Fruit fly (Drosophila melanogaster) whole organism, adult: ENCODE results near the gene Pten.

Source experiments
- CG11617 ChIP-seq: fragments of 200-800 bp; sonication (Bioruptor generic); optimal IDR thresholded peaks from 2 replicates; lab custom pipeline; 2017; ENCODE audit warnings: mild to moderate bottlenecking, missing biosample characterization, missing genetic modification reagents, missing genetic modification characterization
- CG12768 ChIP-seq: fragments of 200-800 bp; sonication (Bioruptor generic); optimal IDR thresholded peaks from 2 replicates; lab custom pipeline; 2017; ENCODE audit warnings: missing biosample characterization, missing genetic modification characterization, mild to moderate bottlenecking, moderate library complexity, missing genetic modification reagents
- CG33017 ChIP-seq: fragments of 200-800 bp; sonication (Bioruptor generic); optimal IDR thresholded peaks from 2 replicates; lab custom pipeline; 2018; ENCODE audit warnings: missing biosample characterization, mild to moderate bottlenecking, missing genetic modification characterization, moderate library complexity
- CG5204 ChIP-seq: fragments of 200-800 bp; sonication (Bioruptor generic); optimal IDR thresholded peaks from 2 replicates; lab custom pipeline; 2016; ENCODE audit warnings: missing biosample characterization, missing genetic modification characterization
- CG7045 ChIP-seq: fragments of 200-800 bp; sonication (Bioruptor generic); optimal IDR thresholded peaks from 2 replicates; lab custom pipeline; 2017; ENCODE audit warnings: missing biosample characterization, mild to moderate bottlenecking, missing genetic modification characterization
- CG7101 ChIP-seq: fragments of 200-800 bp; sonication (Bioruptor generic); optimal IDR thresholded peaks from 2 replicates; lab custom pipeline; 2018; ENCODE audit warnings: missing biosample characterization, mild to moderate bottlenecking, missing genetic modification characterization, moderate library complexity
- Clk ChIP-seq: fragments of 200-800 bp; sonication (Bioruptor generic); optimal IDR thresholded peaks from 2 replicates; lab custom pipeline; 2017; ENCODE audit warnings: missing biosample characterization, missing genetic modification characterization
- Crg-1 ChIP-seq: fragments of 200-800 bp; sonication (Bioruptor generic); optimal IDR thresholded peaks from 2 replicates; lab custom pipeline; 2016; ENCODE audit warnings: missing biosample characterization, missing genetic modification characterization
- Hr96 ChIP-seq: fragments of 200-800 bp; sonication (Bioruptor generic); optimal IDR thresholded peaks from 2 replicates; lab custom pipeline; 2016; ENCODE audit warnings: missing biosample characterization, missing genetic modification characterization
- bab1 ChIP-seq: fragments of 200-800 bp; sonication (Bioruptor generic); optimal IDR thresholded peaks from 3 replicates; lab custom pipeline; 2019; ENCODE audit warnings: missing biosample characterization, mild to moderate bottlenecking, missing genetic modification characterization, moderate library complexity
- cic ChIP-seq: fragments of 200-800 bp; sonication (Bioruptor generic); optimal IDR thresholded peaks from 2 replicates; lab custom pipeline; 2017; ENCODE audit warnings: missing biosample characterization, mild to moderate bottlenecking, missing genetic modification characterization, moderate library complexity
- kay ChIP-seq: fragments of 200-800 bp; sonication (Bioruptor generic); peaks from one replicate; lab custom pipeline; 2016; ENCODE audit warnings: missing biosample characterization, missing genetic modification characterization, borderline replicate concordance
- pad ChIP-seq: fragments of 200-800 bp; sonication (Bioruptor generic); optimal IDR thresholded peaks from 3 replicates; lab custom pipeline; 2017; ENCODE audit warnings: missing biosample characterization, missing genetic modification characterization, mild to moderate bottlenecking, moderate library complexity, missing genetic modification reagents
- tj ChIP-seq: fragments of 200-800 bp; sonication (Bioruptor generic); optimal IDR thresholded peaks from 3 replicates; lab custom pipeline; 2017; ENCODE audit warnings: missing biosample characterization, mild to moderate bottlenecking, missing genetic modification characterization, moderate library complexity

DNA sequence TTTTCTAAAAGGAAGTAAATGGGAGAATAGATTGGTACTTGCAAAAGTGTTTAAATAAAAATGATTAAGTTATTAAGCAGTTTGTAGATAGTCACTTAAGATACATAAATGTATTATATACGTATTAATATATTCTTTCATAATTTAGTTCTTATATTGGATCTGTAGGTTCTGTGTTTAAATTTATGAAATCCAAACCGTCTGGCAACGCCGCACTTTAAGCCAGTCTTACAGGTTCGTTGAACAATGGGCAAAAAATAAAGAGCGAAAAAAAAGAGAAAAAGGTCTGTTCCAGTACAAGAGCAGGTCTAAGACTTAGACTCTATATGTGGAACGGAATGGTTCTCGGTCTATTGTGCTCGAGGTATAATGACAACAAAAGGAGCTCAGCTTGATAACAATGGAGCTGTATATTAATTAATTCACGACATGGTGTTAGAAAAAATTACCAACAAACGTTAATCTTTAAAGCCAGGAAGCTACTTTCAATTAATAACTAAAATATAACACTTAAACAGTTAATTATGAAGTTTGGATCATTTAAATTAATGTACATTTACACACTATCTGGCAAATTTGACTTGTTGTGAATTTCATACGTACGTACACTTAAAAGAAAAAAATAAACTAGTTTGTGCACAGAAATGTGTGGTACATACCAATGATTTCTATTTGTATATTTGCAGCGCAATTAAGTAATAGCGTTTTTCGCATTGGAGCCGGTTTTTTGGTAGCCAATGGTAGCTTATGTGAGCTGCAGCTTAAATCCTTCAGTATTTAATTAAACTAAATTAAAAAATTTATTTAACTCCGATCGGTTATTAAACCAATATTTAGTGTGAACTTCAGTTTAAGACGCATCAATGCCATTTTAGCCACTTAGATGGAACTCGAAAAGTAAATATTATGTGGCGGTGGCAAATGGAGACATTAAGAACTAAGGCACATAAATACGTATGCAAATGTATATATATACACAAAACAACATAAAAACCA lies 51.8 kb downstream of the Pten start, which contains the start of gene CG5731:
- TF ChIP-seq CG7101 (tag; lab: Kevin White, UChicago) = no peak
- no peak for TF ChIP-seq Hr96 (GFP tag; lab: Kevin White, UChicago)
- peak; percentile 76 for TF ChIP-seq kay (GFP tag; lab: Kevin White, UChicago)
- no peak for TF ChIP-seq CG33017 (tag; lab: Kevin White, UChicago)
- TF ChIP-seq CG7045 (GFP tag; lab: Kevin White, UChicago) = no peak
- no peak for TF ChIP-seq CG12768 (GFP tag; lab: Kevin White, UChicago)
- no peak for TF ChIP-seq cic (GFP tag; lab: Kevin White, UChicago)
- TF ChIP-seq Clk (GFP tag; lab: Kevin White, UChicago) = no peak
- TF ChIP-seq CG11617 (GFP tag; lab: Kevin White, UChicago) = no peak
- no peak for TF ChIP-seq tj
- TF ChIP-seq bab1 (GFP tag; lab: Kevin White, UChicago) = no peak
- TF ChIP-seq CG5204 (GFP tag; lab: Kevin White, UChicago) = no peak
- no peak for TF ChIP-seq Crg-1 (GFP tag; lab: Kevin White, UChicago)
- no peak for TF ChIP-seq pad
